Fruit fly (Drosophila melanogaster): ENCODE results near the gene CG4360.

DNA sequence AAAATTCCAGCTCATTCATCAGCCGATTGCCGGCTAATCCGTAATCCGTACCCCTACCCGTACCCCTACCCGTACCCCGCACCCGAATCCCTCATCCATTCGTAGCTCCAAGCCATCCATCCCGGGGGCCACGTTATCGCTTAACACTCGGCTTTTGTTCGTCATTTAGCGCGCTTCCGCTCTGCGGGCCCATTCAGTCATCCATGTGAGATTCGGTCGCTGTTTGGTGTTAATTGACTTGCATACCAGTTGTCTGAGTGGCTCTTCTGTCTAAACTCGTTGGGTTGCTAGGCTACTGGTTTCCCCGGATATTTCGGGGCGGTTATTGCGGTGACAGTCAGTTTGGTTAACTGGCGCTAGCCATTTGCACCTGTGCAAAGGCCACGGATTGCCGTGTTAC is 16.4 kb downstream of the CG4360 start:
- TF ChIP-seq maf-S (GFP tag; optimal IDR thresholded peaks at IDR 0.05) (no peak), CG2889 (GFP tag; IDR thresholded peaks at IDR 0.05) (no peak), tna (GFP tag; IDR thresholded peaks at IDR 0.05; ENCODE audit: partially characterized antibody) (0 out of 2 replicates have a peak, but pooled peaks have one; percentile 11), CG13894 (tag; optimal IDR thresholded peaks at IDR 0.05) (peak; percentile 55)

Data from whole organism, embryonic.